Worm (Caenorhabditis elegans): Measurements from ENCODE around the gene C49C3.9.
A peak's percentile ranks its signal among the peaks of the same experiment; 100 is the strongest.

ce11 chrIV:17342179-17342578 lies at the start of gene C49C3.9:
- TF ChIP-seq fkh-10 (GFP tag; optimal IDR thresholded peaks at IDR 0.05) (no peak), nhr-237 (tag; optimal IDR thresholded peaks at IDR 0.05) (no peak), egl-27 (tag; optimal IDR thresholded peaks at IDR 0.05) (no peak), ceh-20 (GFP tag; IDR thresholded peaks at IDR 0.05) (no peak), lin-1 (GFP tag; IDR thresholded peaks at IDR 0.05) (peak; percentile 77; the same call in 1 of the 2 replicates), nhr-25 (tag; optimal IDR thresholded peaks at IDR 0.05; ENCODE audit: borderline replicate concordance, insufficient read depth) (no peak), gei-8 (GFP tag; optimal IDR thresholded peaks at IDR 0.05) (no peak), dmd-8 (GFP tag; IDR thresholded peaks at IDR 0.05) (no peak)
